Fruit fly (Drosophila melanogaster) whole organism, prepupa: ENCODE measurements around the gene Pli.

ENCODE experiments used
- Blimp-1 ChIP-seq: fragments of 200-800 bp; sonication (Bioruptor generic); optimal IDR thresholded peaks from 3 replicates; lab custom pipeline; 2017; ENCODE audit warnings: missing biosample characterization, missing genetic modification characterization, mild to moderate bottlenecking, moderate library complexity, missing genetic modification reagents
- CG11762 ChIP-seq: fragments of 200-800 bp; sonication (Bioruptor generic); optimal IDR thresholded peaks from 3 replicates; lab custom pipeline; 2016; ENCODE audit warnings: missing biosample characterization, missing genetic modification characterization; ENCODE audit not compliant: insufficient read depth
- CG3032 ChIP-seq: fragments of 200-800 bp; optimal IDR thresholded peaks from 2 replicates; lab custom pipeline; 2019; ENCODE audit warnings: missing biosample characterization, mild to moderate bottlenecking, missing genetic modification characterization, moderate library complexity
- CG6808 ChIP-seq: fragments of 200-800 bp; sonication (Bioruptor generic); optimal IDR thresholded peaks from 3 replicates; lab custom pipeline; 2017; ENCODE audit warnings: missing biosample characterization, missing genetic modification characterization, mild to moderate bottlenecking, moderate library complexity, missing genetic modification reagents
- Eip75B ChIP-seq: fragments of 200-800 bp; sonication (Bioruptor generic); optimal IDR thresholded peaks from 3 replicates; lab custom pipeline; 2016; ENCODE audit warnings: missing biosample characterization, missing genetic modification characterization
- Hr39 ChIP-seq: fragments of 200-800 bp; sonication (Bioruptor generic); optimal IDR thresholded peaks from 2 replicates; lab custom pipeline; 2016; ENCODE audit warnings: missing biosample characterization, missing genetic modification characterization
- Met ChIP-seq: fragments of 200-800 bp; sonication (Bioruptor generic); optimal IDR thresholded peaks from 3 replicates; lab custom pipeline; 2016; ENCODE audit warnings: missing biosample characterization, missing genetic modification characterization
- Sox14 ChIP-seq: fragments of 200-800 bp; sonication (Bioruptor generic); optimal IDR thresholded peaks from 3 replicates; lab custom pipeline; 2016; ENCODE audit warnings: missing biosample characterization, missing genetic modification characterization
- spab ChIP-seq: fragments of 200-800 bp; sonication (Bioruptor generic); optimal IDR thresholded peaks from 2 replicates; lab custom pipeline; 2017; ENCODE audit warnings: missing biosample characterization, mild to moderate bottlenecking, missing genetic modification characterization, missing genetic modification reagents

DNA sequence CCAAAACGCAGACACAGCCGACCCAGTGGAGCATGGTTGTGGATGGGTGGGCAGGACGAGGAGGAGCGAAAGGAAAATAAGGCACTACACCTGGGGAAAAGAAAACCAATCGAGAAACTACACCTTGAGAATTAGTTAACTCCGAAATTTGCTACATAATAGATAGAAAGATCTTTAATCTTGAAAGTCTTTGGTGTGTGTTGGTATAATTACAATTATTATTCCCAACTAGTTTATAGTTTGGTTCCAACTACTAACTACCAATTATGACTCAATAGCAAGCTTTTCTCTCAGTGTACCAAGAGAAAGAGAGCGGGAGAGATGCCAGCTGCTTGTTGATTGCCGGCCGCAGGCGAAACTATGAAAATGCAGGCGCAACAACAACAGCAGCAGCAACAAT lies 15.7 kb downstream of the Pli start:
- TF ChIP-seq Hr39 (peak; percentile 72), spab (GFP tag; lab: Kevin White, UChicago) (peak; percentile 53), Blimp-1 (GFP tag; lab: Kevin White, UChicago) (no peak), CG3032 (tag; lab: Kevin White, UChicago) (peak; percentile 67), CG6808 (GFP tag; lab: Kevin White, UChicago) (peak; percentile 66), CG11762 (GFP tag; lab: Kevin White, UChicago) (peak; percentile 73), Eip75B (GFP tag; lab: Kevin White, UChicago) (peak; percentile 80), Met (GFP tag; lab: Kevin White, UChicago) (peak; percentile 78), Sox14 (GFP tag; lab: Kevin White, UChicago) (peak; percentile 79)
